Worm (Caenorhabditis elegans) whole organism, young adult: ENCODE measurements around the gene C35C5.8.

Source experiments
- B0336.3 ChIP-seq: fragments of 200-800 bp; sonication (Bioruptor generic); IDR thresholded peaks from 2 replicates; pipeline ENCODE4 v1.3.6; 2022; ENCODE audit warnings: missing genetic modification characterization, missing compliant biosample characterization
- ama-1 ChIP-seq, 3 experiments: fragments of 150-350 bp in 1 of 3; sonication (generic microtip) in 2 of 3; optimal IDR thresholded peaks; 2 replicates each; lab custom pipeline; 2014 to 2018; ENCODE audit warnings: missing biosample characterization in 2 of 3, missing genetic modification characterization in 2 of 3, missing genetic modification reagents in 2 of 3
- efl-1 ChIP-seq: fragments of 150-350 bp; optimal IDR thresholded peaks from 2 replicates; lab custom pipeline; 2014; ENCODE audit warnings: missing biosample characterization, missing genetic modification reagents, missing genetic modification characterization
- hrde-1 ChIP-seq: sonication (generic microtip); optimal IDR thresholded peaks from 2 replicates; lab custom pipeline; 2016; ENCODE audit warnings: missing genetic modification characterization, mild to moderate bottlenecking, missing compliant biosample characterization, moderate library complexity, missing genotype, missing genetic modification reagents, borderline replicate concordance
- let-526 ChIP-seq: fragments of 200-800 bp; sonication (Bioruptor generic); IDR thresholded peaks from 2 replicates; pipeline ENCODE4 v1.3.6; 2022; ENCODE audit warnings: missing genetic modification reagents, missing genetic modification characterization, missing compliant biosample characterization
- mcd-1 ChIP-seq: fragments of 200-800 bp; sonication (Bioruptor generic); IDR thresholded peaks from 2 replicates; pipeline ENCODE4 v1.3.6; 2022; ENCODE audit warnings: missing genetic modification reagents, missing genetic modification characterization, missing compliant biosample characterization
- nfya-1 ChIP-seq: sonication (generic microtip); optimal IDR thresholded peaks from 2 replicates; lab custom pipeline; 2017; ENCODE audit warnings: antibody characterized with exemption, missing compliant biosample characterization, missing genetic modification characterization, borderline replicate concordance; ENCODE audit not compliant: insufficient read depth
- nhr-120 ChIP-seq: fragments of 200-800 bp; sonication (Bioruptor generic); IDR thresholded peaks from 2 replicates; pipeline ENCODE4 v1.3.6; 2022; ENCODE audit warnings: missing genetic modification characterization, missing compliant biosample characterization
- rcor-1 ChIP-seq: fragments of 200-800 bp; sonication (Bioruptor generic); IDR thresholded peaks from 2 replicates; pipeline ENCODE4 v1.3.6; 2022; ENCODE audit warnings: missing genetic modification reagents, missing genetic modification characterization, missing compliant biosample characterization
- sea-2 ChIP-seq: fragments of 200-800 bp; sonication (Bioruptor generic); IDR thresholded peaks from 2 replicates; pipeline ENCODE4 v1.3.6; 2022; ENCODE audit warnings: missing genetic modification characterization, missing compliant biosample characterization
- snpc-3.4 ChIP-seq: sonication (generic microtip); optimal IDR thresholded peaks from 2 replicates; lab custom pipeline; 2017; ENCODE audit warnings: missing genetic modification characterization, mild to moderate bottlenecking, missing compliant biosample characterization, antibody characterized with exemption, moderate library complexity, missing genotype, missing genetic modification reagents
- unc-62 ChIP-seq: fragments of 150-350 bp; optimal IDR thresholded peaks from 2 replicates; lab custom pipeline; 2014; ENCODE audit warnings: missing biosample characterization, missing genetic modification reagents, missing genetic modification characterization
- zim-3 ChIP-seq: sonication (generic microtip); optimal IDR thresholded peaks from 2 replicates; lab custom pipeline; 2017; ENCODE audit warnings: mild to moderate bottlenecking, missing genetic modification characterization, moderate library complexity, missing compliant biosample characterization
- ztf-28 ChIP-seq: fragments of 200-800 bp; sonication (Bioruptor generic); IDR thresholded peaks from 2 replicates; pipeline ENCODE4 v1.3.6; 2022; ENCODE audit warnings: missing genetic modification reagents, missing genetic modification characterization, missing compliant biosample characterization

DNA sequence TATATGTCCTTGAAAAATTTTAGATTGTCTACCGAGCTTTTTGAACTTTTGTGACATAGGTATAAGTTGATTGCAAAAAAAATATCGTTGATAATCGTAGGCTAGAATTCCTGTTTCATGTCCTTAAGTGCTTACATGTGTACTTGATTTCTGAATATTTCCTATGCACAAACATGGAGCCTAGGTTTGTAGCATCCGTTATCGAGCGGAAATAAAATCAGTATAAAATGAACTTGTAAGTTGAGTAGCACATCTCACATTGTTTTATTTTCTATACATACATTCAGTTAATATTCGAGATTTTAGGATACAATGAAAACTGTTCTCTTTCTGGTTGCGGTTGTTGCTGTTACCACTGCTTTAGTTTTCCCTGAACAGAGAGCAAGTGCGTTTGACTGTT, 45.9 kb upstream of the C35C5.8 start, which contains the start of gene spp-9:
- no peak for TF ChIP-seq ztf-28 (GFP tag; lab: Robert Waterston, UW)
- TF ChIP-seq let-526 (GFP tag; lab: Robert Waterston, UW) = no peak
- TF ChIP-seq snpc-3.4 (tag; lab: Kevin White, UChicago) = no peak
- no peak for TF ChIP-seq efl-1 (GFP tag; lab: Kevin White, UChicago)
- no peak for TF ChIP-seq unc-62
- no peak for TF ChIP-seq nhr-120 (GFP tag; lab: Robert Waterston, UW)
- no peak for TF ChIP-seq B0336.3 (GFP tag; lab: Robert Waterston, UW)
- no peak for TF ChIP-seq ama-1 (optimal IDR thresholded peaks at IDR 0.05; lab: Kevin White, UChicago)
- TF ChIP-seq ama-1 (GFP tag; optimal IDR thresholded peaks at IDR 0.05; lab: Kevin White, UChicago) = no peak
- TF ChIP-seq sea-2 (GFP tag; lab: Robert Waterston, UW) = no peak
- no peak for TF ChIP-seq rcor-1 (GFP tag; lab: Robert Waterston, UW)
- TF ChIP-seq zim-3 (tag; lab: Kevin White, UChicago) = no peak
- TF ChIP-seq mcd-1 (GFP tag; lab: Robert Waterston, UW) = no peak
- TF ChIP-seq nfya-1 = no peak
- TF ChIP-seq hrde-1 = no peak
